Fruit fly (Drosophila melanogaster): Measurements from ENCODE around the gene mRpL12.

mRpL12 gene

dm6 chr3L:8913537-8914108, 43.0 kb upstream of the mRpL12 start (continued):
- TF ChIP-seq CG11902 (GFP tag; optimal IDR thresholded peaks at IDR 0.05) (peak; percentile 51), CG11762 (GFP tag; optimal IDR thresholded peaks at IDR 0.05; ENCODE audit: insufficient read depth) (peak; percentile 26), CG34406 (GFP tag; optimal IDR thresholded peaks at IDR 0.05) (peak; percentile 63), CG8632 (GFP tag; optimal IDR thresholded peaks at IDR 0.05) (peak; percentile 68), CG6808 (GFP tag; optimal IDR thresholded peaks at IDR 0.05) (peak; percentile 59), Sox14 (GFP tag; optimal IDR thresholded peaks at IDR 0.05) (peak; percentile 82), Ets96B (tag; optimal IDR thresholded peaks at IDR 0.05) (peak; percentile 61), Smox (GFP tag; optimal IDR thresholded peaks at IDR 0.05) (peak; percentile 85), CG4318 (GFP tag; optimal IDR thresholded peaks at IDR 0.05) (peak; percentile 39), fd59A (GFP tag; optimal IDR thresholded peaks at IDR 0.05) (peak; percentile 46), Hr39 (GFP tag; optimal IDR thresholded peaks at IDR 0.05) (peak; percentile 83), salr (GFP tag; optimal IDR thresholded peaks at IDR 0.05) (peak in 1 of 2 experiments; percentile 68), Blimp-1 (GFP tag; optimal IDR thresholded peaks at IDR 0.05) (peak; percentile 80), Sox15 (GFP tag; optimal IDR thresholded peaks at IDR 0.05) (peak; percentile 64), achi (GFP tag; optimal IDR thresholded peaks at IDR 0.05) (peak; percentile 75), Eip75B (GFP tag; optimal IDR thresholded peaks at IDR 0.05) (peak; percentile 87), lz (GFP tag; optimal IDR thresholded peaks at IDR 0.05) (peak; percentile 84), CG6163 (GFP tag; IDR thresholded peaks at IDR 0.05) (peak; percentile 74), ss (GFP tag; optimal IDR thresholded peaks at IDR 0.05) (peak; percentile 34 to 43), Hr38 (GFP tag; optimal IDR thresholded peaks at IDR 0.05) (no peak), spab (GFP tag; optimal IDR thresholded peaks at IDR 0.05) (peak; percentile 42), vri (GFP tag; optimal IDR thresholded peaks at IDR 0.05) (peak; percentile 26), CG6792 (GFP tag; optimal IDR thresholded peaks at IDR 0.05) (peak; percentile 72), eg (GFP tag; IDR thresholded peaks at IDR 0.05) (0 out of 3 replicates have a peak, but pooled peaks have one; percentile 11), dsx (GFP tag; optimal IDR thresholded peaks at IDR 0.05; ENCODE audit: poor library complexity, severe bottlenecking) (peak; percentile 35), OdsH (GFP tag; optimal IDR thresholded peaks at IDR 0.05) (peak; percentile 52), fkh (GFP tag; optimal IDR thresholded peaks at IDR 0.05) (no peak)

- no peak for TF ChIP-seq CG8319 (GFP tag; optimal IDR thresholded peaks at IDR 0.05)
Measured at dm6 chr3L:8919678-8920077, 36.9 kb upstream of the mRpL12 start.

dm6 chr3L:8920710-8921109, 35.9 kb upstream of the mRpL12 start:
- TF ChIP-seq acj6 (GFP tag; optimal IDR thresholded peaks at IDR 0.05) (peak; percentile 70), Smox (GFP tag; optimal IDR thresholded peaks at IDR 0.05) (no peak), fd85E (GFP tag; optimal IDR thresholded peaks at IDR 0.05) (no peak), CG8119 (GFP tag; IDR thresholded peaks at IDR 0.05) (peak; percentile 94), CG3919 (GFP tag; optimal IDR thresholded peaks at IDR 0.05) (peak; percentile 77), cyc (GFP tag; optimal IDR thresholded peaks at IDR 0.05) (peak; percentile 9), fkh (GFP tag; optimal IDR thresholded peaks at IDR 0.05) (no peak), ss (GFP tag; optimal IDR thresholded peaks at IDR 0.05) (peak in 1 of 2 experiments; percentile 37), fd59A (GFP tag; optimal IDR thresholded peaks at IDR 0.05) (peak; percentile 31), CG31627 (GFP tag; optimal IDR thresholded peaks at IDR 0.05) (peak; percentile 8), Ets96B (tag; optimal IDR thresholded peaks at IDR 0.05) (peak; percentile 37), spab (GFP tag; optimal IDR thresholded peaks at IDR 0.05) (peak; percentile 33), Eip78C (GFP tag) (peak; percentile 93), CG6792 (GFP tag; optimal IDR thresholded peaks at IDR 0.05) (peak; percentile 36), CG34406 (GFP tag; optimal IDR thresholded peaks at IDR 0.05) (peak; percentile 43), esn (GFP tag; optimal IDR thresholded peaks at IDR 0.05) (peak; percentile 35), CG8319 (GFP tag; optimal IDR thresholded peaks at IDR 0.05) (no peak), Eip93F (GFP tag; optimal IDR thresholded peaks at IDR 0.05) (no peak), salr (GFP tag; optimal IDR thresholded peaks at IDR 0.05) (peak; percentile 28 to 66), dac (GFP tag; optimal IDR thresholded peaks at IDR 0.05) (peak; percentile 80), vri (GFP tag; optimal IDR thresholded peaks at IDR 0.05) (no peak), pdm3 (GFP tag; optimal IDR thresholded peaks at IDR 0.05) (peak; percentile 72), CG9139 (GFP tag; optimal IDR thresholded peaks at IDR 0.05) (no peak), svp (GFP tag) (no peak), Sox102F (GFP tag; optimal IDR thresholded peaks at IDR 0.05) (no peak), CG10631 (GFP tag; optimal IDR thresholded peaks at IDR 0.05) (peak; percentile 70), CG6163 (GFP tag; IDR thresholded peaks at IDR 0.05) (peak; percentile 90), CG10669 (GFP tag; optimal IDR thresholded peaks at IDR 0.05) (peak; percentile 51), dsx (GFP tag; optimal IDR thresholded peaks at IDR 0.05; ENCODE audit: poor library complexity, severe bottlenecking) (peak; percentile 16), topi (GFP tag; optimal IDR thresholded peaks at IDR 0.05) (no peak), Hr4 (GFP tag; optimal IDR thresholded peaks at IDR 0.05) (peak; percentile 95), Hr38 (GFP tag; optimal IDR thresholded peaks at IDR 0.05) (peak; percentile 53)
